2 worm cellular contexts compared by ENCODE assay signal in the genomic region with DNA sequence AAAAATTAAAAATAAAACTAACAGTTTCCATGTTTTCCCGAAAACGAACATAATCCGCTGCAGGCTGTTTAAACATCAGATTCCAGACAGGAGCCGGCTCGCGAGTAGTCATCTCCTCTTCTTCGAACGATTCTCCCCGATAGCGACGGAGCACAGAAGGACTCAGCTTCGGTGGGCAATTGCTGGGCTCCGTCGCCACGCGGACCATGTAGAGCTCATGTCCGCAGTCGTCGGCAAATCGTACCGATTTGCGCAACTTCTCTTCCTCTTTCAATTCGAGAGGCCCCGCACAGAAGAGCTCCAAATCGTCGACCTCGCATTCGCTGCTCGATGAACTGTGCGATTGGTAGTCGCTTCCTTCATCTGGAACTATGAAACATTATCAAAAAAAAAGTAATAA.
TF ChIP-seq lines count a peak whose summit lies in the region.

No protein-coding gene starts in this region.

TF ChIP-seq in whole organism, L4 larva, 104 proteins besides CTCF, POLR2A, EP300 and RAD21:
- TF ChIP-seq set-16 (GFP tag; IDR thresholded peaks at IDR 0.05; lab: Robert Waterston, UW) (peak; percentile 80), D1046.2 (GFP tag; IDR thresholded peaks at IDR 0.05; lab: Robert Waterston, UW) (0 out of 2 replicates have a peak, but pooled peaks have one; percentile 65), hif-1 (tag; optimal IDR thresholded peaks at IDR 0.05; lab: Kevin White, UChicago) (no peak), unc-62 (GFP tag; optimal IDR thresholded peaks at IDR 0.05 in 1 of 2; lab: Kevin White, UChicago) (peak in 1 of 2 experiments; percentile 79), unc-62 (tag; optimal IDR thresholded peaks at IDR 0.05; lab: Kevin White, UChicago) (no peak), aha-1 (tag; lab: Kevin White, UChicago) (peak; percentile 79), ztf-7 (tag; optimal IDR thresholded peaks at IDR 0.05; lab: Kevin White, UChicago) (no peak), nhr-42 (GFP tag; IDR thresholded peaks at IDR 0.05; lab: Robert Waterston, UW) (no peak)

TF ChIP-seq in whole organism, young adult, 124 proteins besides CTCF, POLR2A, EP300 and RAD21:
- TF ChIP-seq zfh-2 (GFP tag; conservative IDR thresholded peaks at IDR 0.05; lab: Robert Waterston, UW) (peak; percentile 72), lin-54 (GFP tag; optimal IDR thresholded peaks at IDR 0.05; lab: Kevin White, UChicago) (no peak), egrh-3 (GFP tag; IDR thresholded peaks at IDR 0.05; lab: Robert Waterston, UW) (peak; percentile 45; the same call in 1 of the 2 replicates), B0336.3 (GFP tag; IDR thresholded peaks at IDR 0.05; lab: Robert Waterston, UW) (peak; percentile 14; the same call in 1 of the 2 replicates), let-526 (GFP tag; IDR thresholded peaks at IDR 0.05; lab: Robert Waterston, UW) (no peak)
